Worm (Caenorhabditis elegans): ENCODE data around the gene C25A8.2.
A peak's percentile ranks its signal among the peaks of the same experiment; 100 is the strongest.

Gene C25A8.2

DNA sequence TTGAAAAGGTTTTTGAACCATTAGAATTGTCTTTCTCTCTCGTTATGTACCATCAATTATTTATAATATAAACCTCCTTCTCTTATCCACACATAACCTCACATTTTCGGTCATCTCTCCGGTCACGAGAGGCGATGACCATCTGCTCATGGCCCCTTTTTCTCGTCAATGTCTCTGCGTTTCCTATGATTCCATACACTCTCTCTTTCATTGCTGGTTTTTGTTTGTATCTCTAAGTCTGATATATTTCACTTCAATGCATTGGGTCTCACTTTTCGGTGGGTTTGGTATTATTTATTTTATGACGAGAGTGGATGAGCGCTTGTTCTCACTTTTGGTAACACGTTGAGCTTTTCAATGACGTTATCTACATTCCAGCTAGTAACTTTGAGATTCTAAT, 13.4 kb downstream of the C25A8.2 start (continued):
- peak; percentile 70 for TF ChIP-seq mab-5 (tag; optimal IDR thresholded peaks at IDR 0.05)
- TF ChIP-seq gmeb-1 (tag; optimal IDR thresholded peaks at IDR 0.05): peak; percentile 45
- no peak for TF ChIP-seq elt-3 (tag; optimal IDR thresholded peaks at IDR 0.05)
- TF ChIP-seq Y55F3AM.14 (GFP tag; optimal IDR thresholded peaks at IDR 0.05): no peak
- TF ChIP-seq sem-4 (tag; optimal IDR thresholded peaks at IDR 0.05): peak; percentile 82
- TF ChIP-seq peb-1 (tag; optimal IDR thresholded peaks at IDR 0.05): no peak
- no peak for TF ChIP-seq unc-62 (GFP tag; optimal IDR thresholded peaks at IDR 0.05)
- no peak for TF ChIP-seq nhr-237 (tag; optimal IDR thresholded peaks at IDR 0.05)
- TF ChIP-seq mbf-1 (tag; optimal IDR thresholded peaks at IDR 0.05): no peak
- no peak for TF ChIP-seq ceh-16 (tag; optimal IDR thresholded peaks at IDR 0.05)
- TF ChIP-seq nhr-77 (tag; optimal IDR thresholded peaks at IDR 0.05): no peak
- peak; percentile 31 for TF ChIP-seq ztf-4 (tag; optimal IDR thresholded peaks at IDR 0.05)
- peak; percentile 16 for TF ChIP-seq blmp-1 (tag; optimal IDR thresholded peaks at IDR 0.05; ENCODE audit: insufficient read depth)
- no peak for TF ChIP-seq nhr-23 (tag; optimal IDR thresholded peaks at IDR 0.05)
- TF ChIP-seq alr-1 (tag; optimal IDR thresholded peaks at IDR 0.05): no peak
- TF ChIP-seq nhr-10 (tag; optimal IDR thresholded peaks at IDR 0.05): no peak
- peak; percentile 84 for TF ChIP-seq sma-9 (GFP tag; optimal IDR thresholded peaks at IDR 0.05)
- TF ChIP-seq sma-9 (tag; optimal IDR thresholded peaks at IDR 0.05): no peak
- peak; percentile 85 for TF ChIP-seq C34F6.9 (tag; optimal IDR thresholded peaks at IDR 0.05)
- TF ChIP-seq nhr-25 (tag; optimal IDR thresholded peaks at IDR 0.05): peak; percentile 55
- no peak for TF ChIP-seq nhr-12 (tag; optimal IDR thresholded peaks at IDR 0.05)
- no peak for TF ChIP-seq elt-1 (tag; optimal IDR thresholded peaks at IDR 0.05)

DNA sequence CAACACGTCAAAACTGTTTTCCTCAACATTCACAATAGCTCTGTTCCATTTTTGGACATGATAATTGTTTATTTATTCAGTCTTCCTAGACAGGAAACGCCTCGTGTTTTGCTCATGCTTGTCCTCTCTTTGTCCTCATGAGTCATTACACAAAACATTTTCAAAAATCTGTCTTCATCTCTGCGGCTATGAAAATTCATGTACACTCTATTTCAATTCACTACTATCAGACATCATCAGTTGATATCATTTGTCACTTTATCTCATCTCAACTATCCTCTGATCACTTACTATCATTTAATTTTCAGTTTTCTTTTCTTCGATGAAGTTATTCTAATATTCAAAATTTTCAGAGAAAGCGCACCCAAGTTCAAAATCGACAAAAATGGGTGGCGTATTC, 14.2 kb downstream of the C25A8.2 start, which contains the start of gene adah-1:
Gene adah-1, plus strand, starts transcription at position 354 of the 400 bp plus-strand sequence.
- TF ChIP-seq crh-2 (tag; optimal IDR thresholded peaks at IDR 0.05) (no peak), nhr-6 (tag; optimal IDR thresholded peaks at IDR 0.05) (no peak), nhr-25 (tag; optimal IDR thresholded peaks at IDR 0.05) (no peak), mab-5 (tag; optimal IDR thresholded peaks at IDR 0.05) (no peak), ztf-4 (tag; optimal IDR thresholded peaks at IDR 0.05) (no peak), mbf-1 (tag; optimal IDR thresholded peaks at IDR 0.05) (no peak), aly-2 (tag; optimal IDR thresholded peaks at IDR 0.05) (no peak), ztf-1 (GFP tag; conservative IDR thresholded peaks at IDR 0.05) (no peak), C34F6.9 (tag; optimal IDR thresholded peaks at IDR 0.05) (peak; percentile 4), nhr-77 (tag; optimal IDR thresholded peaks at IDR 0.05) (no peak), lin-11 (tag; optimal IDR thresholded peaks at IDR 0.05) (no peak), unc-55 (GFP tag; optimal IDR thresholded peaks at IDR 0.05) (no peak), fos-1 (tag; optimal IDR thresholded peaks at IDR 0.05) (peak; percentile 37), sma-3 (GFP tag; optimal IDR thresholded peaks at IDR 0.05) (no peak), nhr-12 (tag; optimal IDR thresholded peaks at IDR 0.05) (no peak), nhr-129 (tag; optimal IDR thresholded peaks at IDR 0.05) (peak; percentile 57), alr-1 (tag; optimal IDR thresholded peaks at IDR 0.05) (no peak)

- TF ChIP-seq fos-1 (tag; optimal IDR thresholded peaks at IDR 0.05): peak; percentile 49
- no peak for TF ChIP-seq aly-2 (tag; optimal IDR thresholded peaks at IDR 0.05)
Measured at ce11 chrIV:7024829-7025228, 15.2 kb downstream of the C25A8.2 start.

DNA sequence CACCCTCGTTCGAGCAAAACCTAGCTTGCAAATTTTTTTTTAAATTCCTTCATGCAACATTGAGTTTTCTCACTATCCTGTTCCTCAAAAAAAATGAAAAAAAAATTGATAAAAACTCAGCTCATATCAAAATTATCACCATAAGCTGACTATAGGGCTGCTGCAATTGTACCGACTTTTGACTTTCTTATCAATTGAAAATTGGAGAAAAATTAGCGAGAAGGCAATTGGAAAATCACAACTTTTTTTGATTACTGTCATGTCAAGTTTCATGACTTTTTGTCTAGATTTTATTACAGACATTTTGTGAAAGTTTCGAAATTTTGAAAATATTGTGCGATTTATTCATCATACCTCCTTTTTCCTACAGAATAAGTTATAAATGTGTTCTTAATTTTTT, 16.2 kb downstream of the C25A8.2 start:
- no peak for TF ChIP-seq R02D3.7 (tag; optimal IDR thresholded peaks at IDR 0.05)
- TF ChIP-seq unc-39 (tag; optimal IDR thresholded peaks at IDR 0.05): no peak
- no peak for TF ChIP-seq F13H6.1 (tag; optimal IDR thresholded peaks at IDR 0.05)
- no peak for TF ChIP-seq lin-13 (GFP tag; optimal IDR thresholded peaks at IDR 0.05)
- no peak for TF ChIP-seq nhr-21 (tag; optimal IDR thresholded peaks at IDR 0.05)
- peak; percentile 7 for TF ChIP-seq sma-9 (GFP tag; optimal IDR thresholded peaks at IDR 0.05)
- TF ChIP-seq sma-9 (tag; optimal IDR thresholded peaks at IDR 0.05): no peak
- TF ChIP-seq gmeb-1 (tag; optimal IDR thresholded peaks at IDR 0.05): no peak
- peak; percentile 91 for TF ChIP-seq fos-1 (tag; optimal IDR thresholded peaks at IDR 0.05)
- TF ChIP-seq crh-2 (tag; optimal IDR thresholded peaks at IDR 0.05): peak; percentile 17
- no peak for TF ChIP-seq nhr-237 (tag; optimal IDR thresholded peaks at IDR 0.05)
- no peak for TF ChIP-seq nhr-12 (tag; optimal IDR thresholded peaks at IDR 0.05)
- no peak for TF ChIP-seq Y55F3AM.14 (GFP tag; optimal IDR thresholded peaks at IDR 0.05)
- no peak for TF ChIP-seq elt-1 (tag; optimal IDR thresholded peaks at IDR 0.05)
- TF ChIP-seq lin-11 (tag; optimal IDR thresholded peaks at IDR 0.05): no peak
- no peak for TF ChIP-seq lin-39 (tag; optimal IDR thresholded peaks at IDR 0.05)
- TF ChIP-seq elt-3 (tag; optimal IDR thresholded peaks at IDR 0.05): no peak
- no peak for TF ChIP-seq sem-4 (tag; optimal IDR thresholded peaks at IDR 0.05)

Measured in whole organism, L2 larva.